Worm (Caenorhabditis elegans): ENCODE measurements around the gene pas-7.

- TF ChIP-seq zag-1 (tag; optimal IDR thresholded peaks at IDR 0.05) (no peak), snpc-4 (tag; optimal IDR thresholded peaks at IDR 0.05) (no peak), nhr-23 (tag; optimal IDR thresholded peaks at IDR 0.05) (no peak), lin-15B (tag; optimal IDR thresholded peaks at IDR 0.05) (no peak)
Measured at ce11 chrII:10103212-10103611, 3.6 kb upstream of the pas-7 start.

Data from whole organism, L3 larva.